Fruit fly (Drosophila melanogaster): ENCODE results near the gene Cyp4e3.

Gene Cyp4e3

DNA sequence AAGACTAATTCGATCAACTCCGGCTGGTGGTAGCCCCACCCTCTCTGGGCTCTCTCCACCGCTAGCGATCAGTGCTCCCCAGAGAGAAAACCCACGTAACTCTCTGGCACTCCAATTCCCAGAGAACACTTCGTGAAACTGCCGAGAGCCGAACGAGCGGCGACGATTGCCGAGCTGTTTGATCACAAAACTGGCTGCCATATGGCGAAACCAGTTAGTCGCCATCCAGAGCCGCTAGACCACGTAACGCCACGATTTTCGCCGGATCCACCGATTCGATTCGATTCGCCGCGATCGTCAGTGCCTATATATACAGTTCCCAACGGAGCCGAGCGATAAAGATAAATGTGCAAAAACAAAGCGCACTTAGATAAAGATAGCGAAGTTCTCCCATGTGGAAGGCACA, 32.3 kb upstream of the Cyp4e3 start, which contains the start of gene IP3K1 (continued):
- TF ChIP-seq usp (GFP tag; optimal IDR thresholded peaks at IDR 0.05) (no peak), HmgD (GFP tag; optimal IDR thresholded peaks at IDR 0.05) (peak; percentile 53), gro (GFP tag; optimal IDR thresholded peaks at IDR 0.05) (peak; percentile 82), CG11247 (GFP tag; IDR thresholded peaks at IDR 0.05) (peak; percentile 48; the same call in 1 of the 2 replicates), Xbp1 (GFP tag; optimal IDR thresholded peaks at IDR 0.05) (peak; percentile 29), TFAM (GFP tag; optimal IDR thresholded peaks at IDR 0.05) (no peak), Ravus (GFP tag; IDR thresholded peaks at IDR 0.05) (no peak), CG7786 (GFP tag; optimal IDR thresholded peaks at IDR 0.05) (peak; percentile 8), HLHmδ (GFP tag; optimal IDR thresholded peaks at IDR 0.05) (peak; percentile 52), crol (GFP tag; IDR thresholded peaks at IDR 0.05) (0 out of 2 replicates have a peak, but pooled peaks have one; percentile 10), CG14710 (tag; optimal IDR thresholded peaks at IDR 0.05) (no peak), Kr (GFP tag; optimal IDR thresholded peaks at IDR 0.05) (no peak), CG15601 (tag; optimal IDR thresholded peaks at IDR 0.05) (peak; percentile 39), Fer1 (GFP tag; optimal IDR thresholded peaks at IDR 0.05) (peak; percentile 76), CG4854 (GFP tag; optimal IDR thresholded peaks at IDR 0.05) (no peak), sna (GFP tag; IDR thresholded peaks at IDR 0.05; ENCODE audit: partially characterized antibody) (peak; percentile 54), CG34224 (GFP tag; IDR thresholded peaks at IDR 0.05; ENCODE audit: partially characterized antibody) (peak; percentile 74), sob (GFP tag; IDR thresholded peaks at IDR 0.05) (peak; percentile 68; the same call in 1 of the 2 replicates), CG3995 (GFP tag; optimal IDR thresholded peaks at IDR 0.05) (no peak), Dad (GFP tag; optimal IDR thresholded peaks at IDR 0.05) (peak; percentile 26), CG4360 (GFP tag; IDR thresholded peaks at IDR 0.05) (peak; percentile 16; the same call in 1 of the 2 replicates), CG12769 (tag; optimal IDR thresholded peaks at IDR 0.05) (peak; percentile 99), ERR (GFP tag; optimal IDR thresholded peaks at IDR 0.05) (peak; percentile 28), ftz-f1 (GFP tag; optimal IDR thresholded peaks at IDR 0.05) (peak; percentile 65), CG13287 (GFP tag; IDR thresholded peaks at IDR 0.05; ENCODE audit: partially characterized antibody) (peak; percentile 66), CG18011 (GFP tag; optimal IDR thresholded peaks at IDR 0.05) (no peak), CG13424 (tag; optimal IDR thresholded peaks at IDR 0.05) (no peak), maf-S (GFP tag; optimal IDR thresholded peaks at IDR 0.05) (peak; percentile 16), Drgx (GFP tag; IDR thresholded peaks at IDR 0.05) (peak; percentile 60), CG34422 (GFP tag; IDR thresholded peaks at IDR 0.05) (peak; percentile 65; the same call in 1 of the 3 replicates), CG15514 (GFP tag; optimal IDR thresholded peaks at IDR 0.05) (peak; percentile 63), Bgb (GFP tag; IDR thresholded peaks at IDR 0.05; ENCODE audit: partially characterized antibody) (peak; percentile 71; the same call in 1 of the 2 replicates), hth (optimal IDR thresholded peaks at IDR 0.05) (no peak), CG9932 (GFP tag; IDR thresholded peaks at IDR 0.05) (peak; percentile 42; the same call in 1 of the 2 replicates), CG2678 (tag; optimal IDR thresholded peaks at IDR 0.05) (peak; percentile 35), PHDP (tag; optimal IDR thresholded peaks at IDR 0.05) (peak; percentile 11), Hmr (GFP tag; optimal IDR thresholded peaks at IDR 0.05) (peak; percentile 51), chinmo (GFP tag; IDR thresholded peaks at IDR 0.05; ENCODE audit: partially characterized antibody) (peak; percentile 96; the same call in 3 of the 4 replicates), Trl (optimal IDR thresholded peaks at IDR 0.05) (peak; percentile 91 to 96), Trl (GFP tag; optimal IDR thresholded peaks at IDR 0.05) (peak; percentile 29), CG13624 (GFP tag; optimal IDR thresholded peaks at IDR 0.05) (peak; percentile 12), Opbp (GFP tag; IDR thresholded peaks at IDR 0.05; ENCODE audit: partially characterized antibody) (0 out of 3 replicates have a peak, but pooled peaks have one; percentile 53), ci (GFP tag; IDR thresholded peaks at IDR 0.05) (peak; percentile 73; the same call in 2 of the 3 replicates), bsh (GFP tag; optimal IDR thresholded peaks at IDR 0.05) (peak in 1 of 2 experiments; percentile 25), CG6683 (GFP tag; optimal IDR thresholded peaks at IDR 0.05) (peak; percentile 20), ssp (GFP tag; IDR thresholded peaks at IDR 0.05) (no peak), CG31388 (GFP tag; optimal IDR thresholded peaks at IDR 0.05) (no peak), Ets97D (GFP tag; optimal IDR thresholded peaks at IDR 0.05) (no peak), tin (GFP tag; optimal IDR thresholded peaks at IDR 0.05) (no peak), gcm (GFP tag; optimal IDR thresholded peaks at IDR 0.05) (peak; percentile 59)

All from whole organism, embryonic.